Worm (Caenorhabditis elegans): ENCODE data around the gene age-1.

Gene age-1

DNA sequence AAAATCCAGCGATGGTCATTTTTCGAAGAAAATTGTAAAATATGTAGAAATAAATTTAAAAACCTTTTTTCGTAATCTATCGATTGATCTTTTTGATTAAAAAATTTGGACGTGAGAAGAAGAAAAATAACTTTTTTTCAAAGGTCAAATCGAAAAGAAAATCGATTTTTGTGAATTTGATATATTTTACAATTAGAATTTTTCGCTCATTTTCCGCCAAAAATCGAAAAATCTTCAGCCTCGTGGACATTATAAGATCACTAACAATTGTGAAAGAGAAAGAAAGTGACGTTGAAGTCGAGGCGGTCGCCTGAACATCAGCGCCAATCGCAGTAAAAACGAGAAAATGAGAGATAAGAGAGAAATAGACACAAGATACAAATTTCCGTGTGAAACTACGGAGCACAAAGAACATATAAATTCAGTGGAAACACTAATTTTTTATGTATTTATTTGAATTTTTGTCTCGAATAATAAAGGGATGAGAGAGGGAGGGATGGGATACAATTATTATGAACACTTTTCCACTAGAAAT lies 57.2 kb downstream of the age-1 start, which contains the start of gene cisd-1 (continued):
- TF ChIP-seq dve-1 (tag; optimal IDR thresholded peaks at IDR 0.05; ENCODE audit: insufficient read depth) (peak; percentile 7), Y48G9A.11 (GFP tag; IDR thresholded peaks at IDR 0.05) (no peak), skn-1 (tag; optimal IDR thresholded peaks at IDR 0.05) (no peak), zfp-3 (GFP tag; conservative IDR thresholded peaks at IDR 0.05) (no peak), php-3 (GFP tag; IDR thresholded peaks at IDR 0.05) (no peak), hlh-11 (tag; optimal IDR thresholded peaks at IDR 0.05) (peak; percentile 53), hlh-30 (tag; optimal IDR thresholded peaks at IDR 0.05; ENCODE audit: insufficient read depth) (peak; percentile 13), ceh-62 (tag; optimal IDR thresholded peaks at IDR 0.05) (no peak), nhr-42 (GFP tag; IDR thresholded peaks at IDR 0.05) (no peak), mxl-3 (GFP tag; optimal IDR thresholded peaks at IDR 0.05) (peak; percentile 49), F26F4.8 (GFP tag; conservative IDR thresholded peaks at IDR 0.05) (no peak), mxl-2 (GFP tag; conservative IDR thresholded peaks at IDR 0.05) (no peak), hmg-1.1 (GFP tag; IDR thresholded peaks at IDR 0.05) (no peak), snpc-4 (tag; optimal IDR thresholded peaks at IDR 0.05) (no peak), Y105C5A.15 (GFP tag; IDR thresholded peaks at IDR 0.05) (no peak), nhr-11 (tag; optimal IDR thresholded peaks at IDR 0.05) (no peak), unc-39 (tag; optimal IDR thresholded peaks at IDR 0.05) (no peak), dmd-8 (GFP tag; IDR thresholded peaks at IDR 0.05) (no peak), arid-1 (GFP tag; conservative IDR thresholded peaks at IDR 0.05) (no peak), ztf-11 (tag; optimal IDR thresholded peaks at IDR 0.05) (no peak), zfp-2 (tag; optimal IDR thresholded peaks at IDR 0.05) (no peak), ztf-7 (tag; optimal IDR thresholded peaks at IDR 0.05) (no peak), egl-43 (GFP tag; IDR thresholded peaks at IDR 0.05) (no peak), D1046.2 (GFP tag; IDR thresholded peaks at IDR 0.05) (no peak), madf-9 (GFP tag; conservative IDR thresholded peaks at IDR 0.05) (no peak), ceh-82 (tag; optimal IDR thresholded peaks at IDR 0.05) (no peak), lin-15B (tag; optimal IDR thresholded peaks at IDR 0.05) (no peak), nhr-10 (tag; optimal IDR thresholded peaks at IDR 0.05) (no peak), nhr-6 (tag; optimal IDR thresholded peaks at IDR 0.05) (no peak), cey-2 (tag; optimal IDR thresholded peaks at IDR 0.05; ENCODE audit: borderline replicate concordance, insufficient read depth) (no peak), nhr-25 (tag; optimal IDR thresholded peaks at IDR 0.05; ENCODE audit: borderline replicate concordance, insufficient read depth) (no peak), F37D6.2 (tag; optimal IDR thresholded peaks at IDR 0.05) (no peak), zip-2 (tag; optimal IDR thresholded peaks at IDR 0.05) (no peak), zip-11 (GFP tag; IDR thresholded peaks at IDR 0.05) (no peak), aly-2 (tag; optimal IDR thresholded peaks at IDR 0.05) (no peak), daf-19 (GFP tag; conservative IDR thresholded peaks at IDR 0.05) (no peak), ceh-20 (GFP tag; IDR thresholded peaks at IDR 0.05) (no peak), nhr-48 (tag; optimal IDR thresholded peaks at IDR 0.05) (no peak), lin-38 (GFP tag; IDR thresholded peaks at IDR 0.05) (no peak), dpl-1 (GFP tag; optimal IDR thresholded peaks at IDR 0.05) (no peak), unc-62 (GFP tag; optimal IDR thresholded peaks at IDR 0.05 in 1 of 2) (no peak), unc-62 (tag; optimal IDR thresholded peaks at IDR 0.05) (no peak), nhr-237 (tag; optimal IDR thresholded peaks at IDR 0.05) (no peak), F49E8.2 (tag; optimal IDR thresholded peaks at IDR 0.05; ENCODE audit: borderline replicate concordance) (no peak), pqm-1 (tag; optimal IDR thresholded peaks at IDR 0.05) (peak; percentile 45), dmd-9 (GFP tag; IDR thresholded peaks at IDR 0.05) (no peak), lin-39 (tag; optimal IDR thresholded peaks at IDR 0.05) (no peak), nhr-77 (tag; optimal IDR thresholded peaks at IDR 0.05) (peak; percentile 2), lsy-2 (tag; optimal IDR thresholded peaks at IDR 0.05) (no peak), saeg-2 (GFP tag; IDR thresholded peaks at IDR 0.05) (no peak), nhr-76 (tag; optimal IDR thresholded peaks at IDR 0.05) (no peak), set-16 (GFP tag; IDR thresholded peaks at IDR 0.05) (no peak)
